Fruit fly (Drosophila melanogaster): ENCODE results near the gene Ugt36E1.

Ugt36E1 gene

dm6 chr2L:18839143-18839872 lies 12.7 kb downstream of the Ugt36E1 start, which contains the start of gene CG10600:
Gene CG10600, minus strand, starts transcription at chr2L:18839679.
- TF ChIP-seq CG8478 (optimal IDR thresholded peaks at IDR 0.05), result no peak
- TF ChIP-seq CTCF (optimal IDR thresholded peaks at IDR 0.05), result peak; percentile 99

dm6 chr2L:18841210-18841609 lies 14.6 kb downstream of the Ugt36E1 start, which contains the start of gene CG31752:
Gene CG31752, minus strand, starts transcription at chr2L:18841310.
- no peak for TF ChIP-seq CG8478 (optimal IDR thresholded peaks at IDR 0.05)
- no peak for TF ChIP-seq CTCF (optimal IDR thresholded peaks at IDR 0.05)

DNA sequence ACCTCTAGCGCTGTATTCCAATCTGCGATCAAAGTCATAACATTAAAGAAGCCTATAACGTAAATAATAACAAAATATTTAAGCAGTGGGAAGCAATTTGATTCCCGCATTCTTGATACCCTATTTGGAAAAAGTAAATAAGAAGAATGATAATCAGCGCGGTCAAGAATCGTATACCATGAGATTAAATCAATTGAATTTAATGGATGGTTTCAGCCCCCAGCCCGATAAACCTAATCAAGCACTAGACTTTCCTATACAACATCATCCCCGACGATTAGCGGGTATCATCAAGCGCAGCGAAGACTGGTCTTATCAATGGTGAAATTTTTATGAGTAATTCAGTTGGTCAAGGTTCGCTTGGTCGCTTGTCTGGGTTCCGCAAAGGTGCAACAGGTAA lies 17.0 kb downstream of the Ugt36E1 start:
- TF ChIP-seq CTCF (optimal IDR thresholded peaks at IDR 0.05) (no peak), CG8478 (optimal IDR thresholded peaks at IDR 0.05) (no peak)

DNA sequence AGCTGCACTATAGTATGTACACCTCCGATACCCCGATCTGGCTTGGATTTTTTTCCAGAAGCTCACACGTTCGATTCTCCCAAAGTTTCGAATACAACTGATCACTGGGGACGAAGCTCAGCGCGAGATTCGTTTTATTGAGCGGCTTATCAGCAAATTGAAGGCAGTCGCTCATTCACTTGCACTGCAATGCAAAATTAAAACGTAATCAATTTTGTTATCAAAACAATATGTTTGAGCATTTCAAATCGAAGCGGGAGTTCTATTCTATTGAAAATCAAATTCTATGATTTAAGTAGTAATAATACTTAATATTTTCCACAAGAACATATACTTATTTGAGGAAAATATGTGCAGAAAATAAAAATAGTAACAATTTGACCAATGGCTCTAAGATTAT lies 17.9 kb downstream of the Ugt36E1 start, which contains the start of gene CG33120:
Gene CG33120 (minus strand): TSS at position 101 of the 400 bp plus-strand sequence.
- TF ChIP-seq CG8478 (optimal IDR thresholded peaks at IDR 0.05) (no peak), CTCF (optimal IDR thresholded peaks at IDR 0.05) (no peak)

- no peak for TF ChIP-seq CG8478 (optimal IDR thresholded peaks at IDR 0.05)
- no peak for TF ChIP-seq CTCF (optimal IDR thresholded peaks at IDR 0.05)
These were observed 18.4 kb downstream of the Ugt36E1 start, which contains the start of gene CG17321 for dm6 chr2L:18844917-18845509. Gene CG17321, plus strand, starts transcription at chr2L:18845184.

dm6 chr2L:18846175-18846574 lies 19.6 kb downstream of the Ugt36E1 start:
- no peak for TF ChIP-seq CTCF (optimal IDR thresholded peaks at IDR 0.05)
- no peak for TF ChIP-seq CG8478 (optimal IDR thresholded peaks at IDR 0.05)

DNA sequence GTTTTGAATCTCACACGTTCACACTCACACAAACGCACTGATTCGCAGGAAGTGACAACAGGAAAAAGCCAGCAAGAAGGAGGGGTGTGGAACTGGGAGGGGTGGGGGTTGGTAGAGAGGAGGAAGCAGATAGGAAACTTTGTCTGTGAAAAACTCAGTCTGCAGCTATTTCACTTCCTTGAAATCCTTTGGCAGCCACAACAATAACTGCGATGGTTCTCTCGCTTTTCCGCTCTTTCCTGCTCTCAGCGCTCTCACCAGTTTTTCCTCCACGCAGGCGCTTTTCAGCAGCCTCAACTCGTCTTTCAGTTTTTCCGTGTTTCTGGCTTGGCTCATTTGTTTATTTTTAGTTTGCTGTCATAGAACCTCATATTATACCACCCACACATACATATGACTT lies 20.3 kb downstream of the Ugt36E1 start:
- no peak for TF ChIP-seq CTCF (optimal IDR thresholded peaks at IDR 0.05)
- no peak for TF ChIP-seq CG8478 (optimal IDR thresholded peaks at IDR 0.05)

DNA sequence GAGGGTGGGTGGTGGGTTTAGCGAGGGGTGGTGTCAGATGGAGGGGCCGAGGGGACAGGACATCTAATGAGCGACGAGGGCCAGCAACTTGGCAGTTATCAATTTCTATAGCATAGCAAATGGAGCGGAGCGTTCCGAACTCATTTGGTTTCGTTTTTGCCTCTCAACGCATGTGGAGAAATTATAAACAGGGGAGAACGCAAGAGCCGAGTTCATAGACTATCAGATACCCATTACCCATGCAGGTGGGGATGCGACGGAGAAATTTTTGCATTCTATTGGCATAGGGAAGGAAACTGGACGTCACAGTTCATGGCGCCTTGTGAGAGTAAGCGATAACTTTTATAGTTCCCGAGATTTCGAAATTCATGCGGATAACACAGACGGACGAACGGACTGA lies 25.7 kb downstream of the Ugt36E1 start:
- no peak for TF ChIP-seq CG8478 (optimal IDR thresholded peaks at IDR 0.05)
- TF ChIP-seq CTCF (optimal IDR thresholded peaks at IDR 0.05), result no peak

DNA sequence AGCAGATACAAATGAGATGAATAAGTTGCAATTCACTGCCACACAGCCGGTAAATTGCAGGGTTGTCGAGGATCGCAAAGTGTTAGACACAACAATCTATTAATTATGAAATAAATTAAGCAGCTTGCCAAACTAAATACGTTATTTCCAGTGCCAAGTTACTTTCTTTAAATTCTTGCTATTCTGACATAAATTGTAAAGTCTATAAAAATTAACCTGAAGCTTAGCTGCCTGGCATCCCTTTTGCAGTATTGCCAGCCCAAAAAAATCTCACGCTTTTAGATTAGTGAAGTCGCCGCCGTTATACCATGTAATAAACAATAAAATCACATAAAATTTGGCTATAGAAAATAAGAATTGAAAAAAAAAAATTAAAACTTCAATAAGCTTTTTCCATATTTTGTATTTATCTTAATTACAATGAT lies 31.1 kb downstream of the Ugt36E1 start:
- TF ChIP-seq CTCF (optimal IDR thresholded peaks at IDR 0.05), result no peak
- no peak for TF ChIP-seq CG8478 (optimal IDR thresholded peaks at IDR 0.05)

DNA sequence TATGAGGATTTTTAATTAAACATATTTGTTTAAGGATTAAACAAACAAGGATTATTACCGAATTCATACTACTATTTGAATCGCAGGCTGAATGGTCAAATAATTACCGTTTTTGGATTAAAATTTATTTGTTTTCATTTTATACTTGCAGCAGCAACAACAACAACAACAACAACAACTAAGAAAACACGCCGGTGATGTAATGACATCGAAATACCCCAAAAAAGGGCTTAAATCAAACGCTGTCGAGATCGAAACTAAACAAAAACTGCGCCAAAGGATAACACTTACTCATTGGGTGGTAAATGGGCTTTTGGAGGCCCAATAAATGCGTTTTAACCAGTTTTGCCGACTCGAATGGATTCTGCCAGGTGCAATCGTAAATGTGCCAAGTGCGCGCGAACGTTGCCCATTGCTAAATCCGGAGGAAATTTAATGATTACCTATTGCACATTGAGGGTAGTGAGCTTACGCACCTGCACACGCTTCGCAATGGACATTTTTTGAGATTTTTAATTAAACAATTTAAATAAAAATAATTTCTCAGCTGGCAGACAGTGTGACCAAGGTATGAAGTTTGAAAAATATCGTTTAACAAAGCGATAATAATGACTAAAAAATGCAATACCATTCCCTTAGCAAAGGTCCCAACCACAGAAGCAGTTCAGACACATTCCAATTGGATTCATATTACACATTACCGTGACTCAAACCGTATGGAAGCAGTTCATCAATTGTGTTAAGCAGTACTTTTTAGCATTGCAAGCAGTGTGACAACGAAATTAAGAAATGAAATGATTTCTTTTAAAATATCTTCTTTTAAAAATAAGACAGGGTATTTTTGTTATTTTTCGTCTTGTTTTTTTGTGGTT lies 32.3 kb downstream of the Ugt36E1 start, which contains the start of the genes CG10602 and mRpL13:
Gene CG10602 (minus strand): TSS at position 588 of the 872 bp plus-strand sequence.
Gene mRpL13 (minus strand): TSS at position 588 of the 872 bp plus-strand sequence.
- TF ChIP-seq CG8478 (optimal IDR thresholded peaks at IDR 0.05) (no peak), CTCF (optimal IDR thresholded peaks at IDR 0.05) (peak; percentile 58 to 80)

DNA sequence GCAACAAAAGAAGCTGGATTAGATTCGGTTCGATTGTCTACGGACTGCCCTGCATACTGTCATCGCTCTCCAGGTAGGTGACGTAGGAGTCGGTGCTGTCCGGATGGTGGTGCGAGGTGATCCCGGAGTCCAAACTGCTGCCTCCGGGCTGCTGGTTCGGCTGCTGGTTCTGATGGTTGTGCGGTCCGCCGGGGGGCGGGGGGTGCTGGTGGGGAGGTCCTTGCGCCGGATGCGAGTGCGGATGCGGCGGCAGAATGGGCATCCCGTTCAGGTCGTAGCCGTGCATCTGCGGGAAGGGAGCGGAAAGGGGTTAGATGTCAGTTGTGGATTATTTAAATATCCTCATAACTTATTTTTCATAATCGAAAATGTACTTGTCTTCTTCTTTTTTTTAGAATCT lies 34.4 kb downstream of the Ugt36E1 start:
- no peak for TF ChIP-seq CTCF (optimal IDR thresholded peaks at IDR 0.05)
- no peak for TF ChIP-seq CG8478 (optimal IDR thresholded peaks at IDR 0.05)

- no peak for TF ChIP-seq CG8478 (optimal IDR thresholded peaks at IDR 0.05)
- TF ChIP-seq CTCF (optimal IDR thresholded peaks at IDR 0.05), result no peak
These were observed 37.5 kb downstream of the Ugt36E1 start for dm6 chr2L:18864093-18864492.

DNA sequence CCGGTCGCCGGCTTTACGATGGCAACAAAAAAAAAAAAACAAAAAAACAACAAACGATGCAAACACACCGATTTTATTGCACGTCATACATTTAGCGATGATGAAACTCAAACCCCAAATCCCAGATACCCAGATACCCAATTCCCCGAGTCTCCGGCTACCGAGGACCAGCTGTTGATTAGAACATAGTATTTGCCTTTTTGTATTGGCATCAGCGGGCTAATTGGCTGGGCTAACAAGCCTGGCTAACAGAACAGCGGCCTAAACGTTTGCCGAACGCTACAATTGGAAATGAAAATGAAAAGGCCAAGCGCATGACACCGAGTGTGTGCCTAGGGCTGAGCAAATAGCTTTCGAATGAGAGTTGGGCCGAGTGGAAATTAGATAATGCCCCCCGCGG lies 38.4 kb downstream of the Ugt36E1 start:
- TF ChIP-seq CTCF (optimal IDR thresholded peaks at IDR 0.05), result no peak
- no peak for TF ChIP-seq CG8478 (optimal IDR thresholded peaks at IDR 0.05)

- no peak for TF ChIP-seq CG8478 (optimal IDR thresholded peaks at IDR 0.05)
- no peak for TF ChIP-seq CTCF (optimal IDR thresholded peaks at IDR 0.05)
These were observed 40.0 kb downstream of the Ugt36E1 start for dm6 chr2L:18866582-18866981.

DNA sequence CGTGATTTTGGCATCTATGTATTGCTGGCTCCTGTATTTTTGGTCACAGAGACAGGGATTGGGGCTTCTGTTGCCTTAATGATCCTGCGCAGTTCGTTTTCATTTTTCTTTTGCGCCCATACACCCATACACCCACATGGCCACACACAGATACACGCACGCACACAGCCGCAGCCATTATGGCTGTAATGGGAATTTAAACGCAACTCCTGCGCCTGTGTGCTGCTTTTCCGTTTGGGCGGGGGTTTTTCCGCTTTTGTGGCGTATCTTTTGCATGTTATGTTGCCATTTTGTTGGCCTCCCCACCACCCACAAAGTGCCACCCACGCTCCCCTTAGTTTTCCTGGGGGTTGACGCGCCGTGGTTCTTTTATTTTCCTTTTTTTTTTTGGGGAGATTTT lies 41.2 kb downstream of the Ugt36E1 start:
- TF ChIP-seq CG8478 (optimal IDR thresholded peaks at IDR 0.05) (no peak), CTCF (optimal IDR thresholded peaks at IDR 0.05) (no peak)
